Worm (Caenorhabditis elegans) whole organism, L2 larva: ENCODE results near the gene pgph-1.

Experiments
- C34F6.9 ChIP-seq: fragments of 150-350 bp; optimal IDR thresholded peaks from 2 replicates; lab custom pipeline; 2014; ENCODE audit warnings: missing biosample characterization, missing genetic modification characterization
- F13H6.1 ChIP-seq: sonication (generic microtip); optimal IDR thresholded peaks from 2 replicates; lab custom pipeline; 2016; ENCODE audit warnings: missing genetic modification characterization, missing compliant biosample characterization
- Y55F3AM.14 ChIP-seq: fragments of 200-800 bp; sonication (Bioruptor generic); optimal IDR thresholded peaks from 2 replicates; lab custom pipeline; 2018; ENCODE audit warnings: mild to moderate bottlenecking, missing genetic modification characterization, missing compliant biosample characterization
- ZK546.5 ChIP-seq: sonication (generic microtip); optimal IDR thresholded peaks from 2 replicates; lab custom pipeline; 2017; ENCODE audit warnings: missing biosample characterization, missing genetic modification characterization
- alr-1 ChIP-seq: fragments of 150-350 bp; optimal IDR thresholded peaks from 2 replicates; lab custom pipeline; 2014; ENCODE audit warnings: missing biosample characterization, missing genetic modification characterization
- aly-2 ChIP-seq: fragments of 150-350 bp; optimal IDR thresholded peaks from 2 replicates; lab custom pipeline; 2014; ENCODE audit warnings: missing biosample characterization, missing genetic modification characterization
- ama-1 ChIP-seq: fragments of 150-350 bp; optimal IDR thresholded peaks from 2 replicates; lab custom pipeline; 2018; ENCODE audit warnings: inconsistent platforms
- blmp-1 ChIP-seq: sonication (generic microtip); optimal IDR thresholded peaks from 2 replicates; lab custom pipeline; 2017; ENCODE audit warnings: missing genetic modification characterization, mild to moderate bottlenecking, missing compliant biosample characterization, antibody characterized with exemption, moderate library complexity; ENCODE audit not compliant: insufficient read depth
- ceh-16 ChIP-seq: fragments of 150-350 bp; optimal IDR thresholded peaks from 2 replicates; lab custom pipeline; 2014; ENCODE audit warnings: missing biosample characterization, missing genetic modification characterization
- ceh-82 ChIP-seq: fragments of 150-350 bp; optimal IDR thresholded peaks from 2 replicates; lab custom pipeline; 2014; ENCODE audit warnings: missing biosample characterization, missing genetic modification characterization
- crh-2 ChIP-seq: sonication (generic microtip); optimal IDR thresholded peaks from 2 replicates; lab custom pipeline; 2017; ENCODE audit warnings: missing biosample characterization, missing genetic modification characterization
- dmd-4 ChIP-seq: sonication (generic microtip); optimal IDR thresholded peaks from 2 replicates; lab custom pipeline; 2017; ENCODE audit warnings: missing biosample characterization, missing genetic modification characterization
- egl-27 ChIP-seq: sonication (generic microtip); optimal IDR thresholded peaks from 3 replicates; lab custom pipeline; 2017; ENCODE audit warnings: missing biosample characterization, missing genetic modification reagents, missing genetic modification characterization
- fos-1 ChIP-seq: fragments of 150-350 bp; optimal IDR thresholded peaks from 2 replicates; lab custom pipeline; 2014; ENCODE audit warnings: missing biosample characterization, missing genetic modification characterization
- gmeb-1 ChIP-seq: fragments of 150-350 bp; optimal IDR thresholded peaks from 2 replicates; lab custom pipeline; 2014; ENCODE audit warnings: missing biosample characterization, missing genetic modification characterization
- lin-11 ChIP-seq: fragments of 150-350 bp; sonication (generic microtip); optimal IDR thresholded peaks from 2 replicates; lab custom pipeline; 2014; ENCODE audit warnings: missing biosample characterization, missing genetic modification characterization, inconsistent platforms, mixed read lengths
- lin-13 ChIP-seq: fragments of 150-350 bp; optimal IDR thresholded peaks from 2 replicates; lab custom pipeline; 2014; ENCODE audit warnings: missing biosample characterization, missing genetic modification reagents, missing genetic modification characterization
- lin-39 ChIP-seq: fragments of 150-350 bp; optimal IDR thresholded peaks from 2 replicates; lab custom pipeline; 2014; ENCODE audit warnings: missing biosample characterization, missing genetic modification reagents, missing genetic modification characterization
- mab-5 ChIP-seq: fragments of 150-350 bp; optimal IDR thresholded peaks from 2 replicates; lab custom pipeline; 2014; ENCODE audit warnings: missing biosample characterization, missing genetic modification characterization
- mbf-1 ChIP-seq: sonication (generic microtip); optimal IDR thresholded peaks from 2 replicates; lab custom pipeline; 2017; ENCODE audit warnings: missing biosample characterization, missing genetic modification characterization
- mdl-1 ChIP-seq, 2 experiments: fragments of 150-350 bp in 1 of 2; sonication (generic microtip) in 1 of 2; optimal IDR thresholded peaks; 2 replicates each; lab custom pipeline; 2017; ENCODE audit warnings: missing biosample characterization in 2 of 2, missing genetic modification characterization in 2 of 2
- nhr-10 ChIP-seq: sonication (generic microtip); optimal IDR thresholded peaks from 2 replicates; lab custom pipeline; 2017; ENCODE audit warnings: missing biosample characterization, missing genetic modification characterization
- nhr-11 ChIP-seq: fragments of 150-350 bp; optimal IDR thresholded peaks from 2 replicates; lab custom pipeline; 2014; ENCODE audit warnings: missing biosample characterization, missing genetic modification characterization
- nhr-12 ChIP-seq: fragments of 150-350 bp; optimal IDR thresholded peaks from 2 replicates; lab custom pipeline; 2014; ENCODE audit warnings: missing biosample characterization, missing genetic modification characterization
- nhr-21 ChIP-seq: fragments of 150-350 bp; optimal IDR thresholded peaks from 2 replicates; lab custom pipeline; 2014; ENCODE audit warnings: missing biosample characterization, missing genetic modification characterization
- nhr-23 ChIP-seq: fragments of 150-350 bp; optimal IDR thresholded peaks from 2 replicates; lab custom pipeline; 2014; ENCODE audit warnings: missing biosample characterization, missing genetic modification reagents, missing genetic modification characterization
- nhr-25 ChIP-seq: fragments of 150-350 bp; sonication (generic microtip); optimal IDR thresholded peaks from 3 replicates; lab custom pipeline; 2014; ENCODE audit warnings: missing biosample characterization, missing genetic modification characterization
- nhr-6 ChIP-seq: fragments of 150-350 bp; optimal IDR thresholded peaks from 2 replicates; lab custom pipeline; 2014; ENCODE audit warnings: missing biosample characterization, missing genetic modification characterization
- nhr-77 ChIP-seq: fragments of 150-350 bp; optimal IDR thresholded peaks from 2 replicates; lab custom pipeline; 2014; ENCODE audit warnings: missing biosample characterization, missing genetic modification characterization
- peb-1 ChIP-seq: fragments of 150-350 bp; optimal IDR thresholded peaks from 2 replicates; lab custom pipeline; 2014; ENCODE audit warnings: missing biosample characterization, missing genetic modification characterization
- sem-4 ChIP-seq: fragments of 150-350 bp; optimal IDR thresholded peaks from 2 replicates; lab custom pipeline; 2014; ENCODE audit warnings: missing biosample characterization, missing genetic modification reagents, missing genetic modification characterization
- skn-1 ChIP-seq: sonication (generic microtip); optimal IDR thresholded peaks from 2 replicates; lab custom pipeline; 2017; ENCODE audit warnings: missing biosample characterization, missing genetic modification characterization
- sma-3 ChIP-seq: sonication (generic microtip); optimal IDR thresholded peaks from 2 replicates; lab custom pipeline; 2016; ENCODE audit warnings: missing genetic modification reagents, missing genetic modification characterization, missing compliant biosample characterization
- sma-9 ChIP-seq, 2 experiments: fragments of 150-350 bp in 1 of 2; sonication (generic microtip) in 1 of 2; optimal IDR thresholded peaks; 2 replicates each; lab custom pipeline; 2014 to 2016; ENCODE audit warnings: missing genetic modification characterization in 2 of 2, mild to moderate bottlenecking in 1 of 2, missing biosample characterization in 1 of 2, missing compliant biosample characterization in 1 of 2, missing genetic modification reagents in 1 of 2, moderate library complexity in 1 of 2
- snpc-4 ChIP-seq: fragments of 150-350 bp; optimal IDR thresholded peaks from 2 replicates; lab custom pipeline; 2014; ENCODE audit warnings: missing biosample characterization, missing genetic modification characterization
- unc-39 ChIP-seq: fragments of 150-350 bp; optimal IDR thresholded peaks from 2 replicates; lab custom pipeline; 2014; ENCODE audit warnings: missing biosample characterization, missing genetic modification characterization
- unc-55 ChIP-seq: fragments of 150-350 bp; sonication (generic microtip); optimal IDR thresholded peaks from 3 replicates; lab custom pipeline; 2014; ENCODE audit warnings: missing biosample characterization, missing genetic modification reagents, missing genetic modification characterization
- zag-1 ChIP-seq: fragments of 150-350 bp; optimal IDR thresholded peaks from 2 replicates; lab custom pipeline; 2014; ENCODE audit warnings: missing biosample characterization, missing genetic modification characterization
- ztf-1 ChIP-seq: fragments of 200-800 bp; sonication (Bioruptor generic); conservative IDR thresholded peaks from 2 replicates; pipeline ENCODE4 v1.3.6; 2022; ENCODE audit warnings: missing genetic modification characterization, missing compliant biosample characterization
- ztf-4 ChIP-seq: fragments of 150-350 bp; optimal IDR thresholded peaks from 2 replicates; lab custom pipeline; 2014; ENCODE audit warnings: missing biosample characterization, missing genetic modification characterization

pgph-1 gene

ce11 chrV:5768292-5768695, 15.0 kb upstream of the pgph-1 start (continued):
- TF ChIP-seq sem-4 (tag; lab: Kevin White, UChicago) (peak; percentile 17), nhr-23 (tag; lab: Kevin White, UChicago) (no peak), nhr-77 (no peak), ceh-16 (tag; lab: Kevin White, UChicago) (no peak), snpc-4 (tag; lab: Kevin White, UChicago) (no peak), gmeb-1 (tag; lab: Kevin White, UChicago) (peak; percentile 57), peb-1 (tag; lab: Kevin White, UChicago) (no peak), sma-9 (GFP tag; optimal IDR thresholded peaks at IDR 0.05; lab: Kevin White, UChicago) (peak; percentile 92), sma-9 (tag; optimal IDR thresholded peaks at IDR 0.05; lab: Kevin White, UChicago) (peak; percentile 10), crh-2 (peak; percentile 63), ztf-1 (GFP tag; lab: Robert Waterston, UW) (no peak), Y55F3AM.14 (GFP tag; lab: Kevin White, UChicago) (peak; percentile 39), nhr-6 (tag; lab: Kevin White, UChicago) (no peak), ceh-82 (tag; lab: Kevin White, UChicago) (no peak), ZK546.5 (no peak), egl-27 (tag; lab: Kevin White, UChicago) (peak; percentile 78), ztf-4 (tag; lab: Kevin White, UChicago) (no peak), lin-39 (tag; lab: Kevin White, UChicago) (no peak), zag-1 (tag; lab: Kevin White, UChicago) (no peak), lin-11 (tag; lab: Kevin White, UChicago) (no peak), aly-2 (no peak), mab-5 (peak; percentile 19), skn-1 (tag; lab: Kevin White, UChicago) (no peak), unc-55 (no peak), nhr-12 (tag; lab: Kevin White, UChicago) (no peak)

DNA sequence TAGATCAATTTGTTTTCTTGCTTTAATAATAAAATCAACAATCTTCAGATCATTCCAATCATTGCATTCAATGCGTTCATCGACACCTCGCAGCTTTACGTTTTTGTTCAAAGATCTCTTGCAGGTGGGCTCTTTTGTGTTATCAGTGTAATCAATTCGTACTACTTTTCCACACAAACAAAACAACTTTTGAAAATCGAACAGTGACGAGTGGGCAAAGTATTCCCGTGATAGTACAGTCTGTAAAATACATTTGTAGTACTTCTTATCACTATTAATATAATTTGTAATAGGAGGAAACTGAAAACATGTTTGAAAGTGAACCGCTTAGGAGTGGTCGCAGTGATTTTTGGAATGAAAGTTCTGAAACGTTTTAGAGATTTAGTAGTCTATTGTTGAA, 11.7 kb upstream of the pgph-1 start, which contains the start of gene pgph-2:
TSS of gene pgph-2 (plus strand) at position 47 of the 400 bp plus-strand sequence.
- peak; percentile 25 for TF ChIP-seq sma-9 (GFP tag; optimal IDR thresholded peaks at IDR 0.05; lab: Kevin White, UChicago)
- TF ChIP-seq sma-9 (tag; optimal IDR thresholded peaks at IDR 0.05; lab: Kevin White, UChicago): no peak
- no peak for TF ChIP-seq sma-3 (GFP tag; lab: Kevin White, UChicago)
- TF ChIP-seq ceh-16 (tag; lab: Kevin White, UChicago): no peak
- peak; percentile 2 for TF ChIP-seq crh-2
- TF ChIP-seq, all 48 proteins: peak for 2

DNA sequence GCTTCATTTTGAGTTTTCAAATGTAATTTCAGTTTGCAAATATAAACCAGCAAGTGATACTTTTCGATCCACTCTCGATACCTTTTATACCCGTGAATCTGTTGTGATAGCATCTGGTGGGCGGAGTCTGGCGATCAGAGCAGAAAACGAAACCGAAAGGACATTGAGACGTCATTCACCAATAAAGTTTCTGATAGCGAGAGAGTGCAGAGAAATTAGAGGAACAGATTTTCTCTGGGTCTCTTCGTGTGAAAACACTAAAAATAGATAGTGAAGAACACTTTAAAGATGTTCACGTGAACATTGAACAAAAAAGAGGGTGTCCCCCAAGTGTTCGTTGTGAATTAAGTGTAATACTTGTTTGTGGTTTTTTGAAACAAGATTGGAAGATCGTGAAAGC, 10.5 kb upstream of the pgph-1 start, which contains the start of gene pgph-3:
TSS of gene pgph-3 (minus strand) at position 60 of the 400 bp plus-strand sequence.
- TF ChIP-seq nhr-11 (tag; lab: Kevin White, UChicago) (no peak), skn-1 (tag; lab: Kevin White, UChicago) (no peak), ZK546.5 (no peak), lin-11 (tag; lab: Kevin White, UChicago) (no peak), nhr-25 (tag; lab: Kevin White, UChicago) (peak; percentile 84), C34F6.9 (peak; percentile 15), nhr-23 (tag; lab: Kevin White, UChicago) (no peak), crh-2 (peak; percentile 85), ceh-82 (tag; lab: Kevin White, UChicago) (no peak), dmd-4 (tag; lab: Kevin White, UChicago) (no peak), sem-4 (tag; lab: Kevin White, UChicago) (peak; percentile 53), lin-39 (tag; lab: Kevin White, UChicago) (no peak), nhr-6 (tag; lab: Kevin White, UChicago) (peak; percentile 28), alr-1 (tag; lab: Kevin White, UChicago) (no peak), peb-1 (tag; lab: Kevin White, UChicago) (no peak), mbf-1 (tag; lab: Kevin White, UChicago) (no peak), blmp-1 (tag; lab: Kevin White, UChicago) (peak; percentile 85), egl-27 (tag; lab: Kevin White, UChicago) (peak; percentile 73), ama-1 (lab: Kevin White, UChicago) (no peak), nhr-21 (tag; lab: Kevin White, UChicago) (peak; percentile 45), lin-13 (no peak), fos-1 (tag; lab: Kevin White, UChicago) (peak; percentile 75), mdl-1 (tag; optimal IDR thresholded peaks at IDR 0.05; lab: Kevin White, UChicago) (peak; percentile 11 to 17), mab-5 (no peak), gmeb-1 (tag; lab: Kevin White, UChicago) (peak; percentile 45), F13H6.1 (tag; lab: Kevin White, UChicago) (peak; percentile 74), nhr-10 (tag; lab: Kevin White, UChicago) (no peak), sma-3 (GFP tag; lab: Kevin White, UChicago) (peak; percentile 73), unc-39 (tag; lab: Kevin White, UChicago) (no peak), nhr-77 (no peak), sma-9 (GFP tag; optimal IDR thresholded peaks at IDR 0.05; lab: Kevin White, UChicago) (peak; percentile 96), sma-9 (tag; optimal IDR thresholded peaks at IDR 0.05; lab: Kevin White, UChicago) (no peak), snpc-4 (tag; lab: Kevin White, UChicago) (no peak)
- TF ChIP-seq, all 48 proteins: peak for 14
